Worm (Caenorhabditis elegans) whole organism, L1 larva: ENCODE measurements around the gene srgp-1.

ENCODE experiments used
- C04F5.9 ChIP-seq: sonication (generic microtip); optimal IDR thresholded peaks from 2 replicates; lab custom pipeline; 2016; ENCODE audit warnings: missing genetic modification characterization, missing compliant biosample characterization
- F16B12.6 ChIP-seq: fragments of 150-350 bp; optimal IDR thresholded peaks from 2 replicates; lab custom pipeline; 2014; ENCODE audit warnings: missing biosample characterization, missing genetic modification characterization
- Y116A8C.19 ChIP-seq: sonication (generic microtip); optimal IDR thresholded peaks from 2 replicates; lab custom pipeline; 2016; ENCODE audit warnings: missing compliant biosample characterization, missing genetic modification characterization, borderline replicate concordance
- aha-1 ChIP-seq: fragments of 150-350 bp; optimal IDR thresholded peaks from 2 replicates; lab custom pipeline; 2014; ENCODE audit warnings: missing biosample characterization, missing genetic modification characterization
- alr-1 ChIP-seq: fragments of 200-800 bp; sonication (Bioruptor generic); optimal IDR thresholded peaks from 2 replicates; lab custom pipeline; 2018; ENCODE audit warnings: borderline replicate concordance, mild to moderate bottlenecking, missing genetic modification characterization, missing compliant biosample characterization
- aly-2 ChIP-seq: fragments of 150-350 bp; optimal IDR thresholded peaks from 2 replicates; lab custom pipeline; 2014; ENCODE audit warnings: missing biosample characterization, missing genetic modification characterization
- blmp-1 ChIP-seq: fragments of 150-350 bp; optimal IDR thresholded peaks from 2 replicates; lab custom pipeline; 2014; ENCODE audit warnings: missing biosample characterization, missing genetic modification characterization
- ceh-63 ChIP-seq: fragments of 200-800 bp; sonication (Bioruptor generic); optimal IDR thresholded peaks from 2 replicates; lab custom pipeline; 2018; ENCODE audit warnings: mild to moderate bottlenecking, missing genetic modification characterization, missing compliant biosample characterization
- ceh-8 ChIP-seq: fragments of 200-800 bp; sonication (Bioruptor generic); optimal IDR thresholded peaks from 2 replicates; lab custom pipeline; 2018; ENCODE audit warnings: mild to moderate bottlenecking, missing genetic modification characterization, moderate library complexity, missing compliant biosample characterization
- ceh-82 ChIP-seq, 3 experiments: fragments of 150-350 bp in 1 of 3; sonication (generic microtip) in 2 of 3; optimal IDR thresholded peaks; 2 replicates each; lab custom pipeline; 2014 to 2017; ENCODE audit warnings: missing biosample characterization in 3 of 3, missing genetic modification characterization in 3 of 3
- dpl-1 ChIP-seq, 3 experiments: fragments of 150-350 bp in 2 of 3; sonication (generic microtip) in 1 of 3; optimal IDR thresholded peaks; 2 replicates each; lab custom pipeline; 2014 to 2017; ENCODE audit warnings: missing biosample characterization in 3 of 3, missing genetic modification characterization in 3 of 3, missing genetic modification reagents in 3 of 3
- efl-1 ChIP-seq, 4 experiments: fragments of 150-350 bp; optimal IDR thresholded peaks in 3 of 4; peaks in 1 of 4; 1 replicate in 1 of 4; 2 replicates in 3 of 4; lab custom pipeline; 2014; ENCODE audit warnings: missing biosample characterization in 2 of 4, missing genetic modification characterization in 2 of 4, missing genetic modification reagents in 2 of 4
- efl-3 ChIP-seq: fragments of 200-800 bp; sonication (Bioruptor generic); optimal IDR thresholded peaks from 2 replicates; lab custom pipeline; 2018; ENCODE audit warnings: mild to moderate bottlenecking, missing genetic modification characterization, missing compliant biosample characterization
- elt-3 ChIP-seq, 6 experiments: fragments of 150-350 bp in 1 of 6; sonication (generic microtip); optimal IDR thresholded peaks; 2 replicates each; lab custom pipeline; 2017 to 2018; ENCODE audit warnings: missing biosample characterization in 6 of 6, missing genetic modification characterization in 6 of 6, inconsistent platforms in 1 of 6
- ets-5 ChIP-seq: fragments of 200-800 bp; sonication (Bioruptor generic); IDR thresholded peaks from 2 replicates; pipeline ENCODE4 v1.3.6; 2022; ENCODE audit warnings: missing genetic modification characterization, missing compliant biosample characterization
- fkh-4 ChIP-seq: sonication (generic microtip); optimal IDR thresholded peaks from 2 replicates; lab custom pipeline; 2016; ENCODE audit warnings: missing compliant biosample characterization, missing genetic modification characterization, borderline replicate concordance
- fkh-8 ChIP-seq: sonication (generic microtip); optimal IDR thresholded peaks from 2 replicates; lab custom pipeline; 2016; ENCODE audit warnings: mild to moderate bottlenecking, missing genetic modification characterization, missing compliant biosample characterization
- fos-1 ChIP-seq: fragments of 150-350 bp; optimal IDR thresholded peaks from 2 replicates; lab custom pipeline; 2014; ENCODE audit warnings: missing biosample characterization, missing genetic modification characterization
- grh-1 ChIP-seq: fragments of 200-800 bp; sonication (Bioruptor generic); IDR thresholded peaks from 2 replicates; pipeline ENCODE4 v1.3.6; 2022; ENCODE audit warnings: missing genetic modification reagents, missing genetic modification characterization, missing compliant biosample characterization
- hlh-17 ChIP-seq: fragments of 200-800 bp; sonication (Bioruptor generic); optimal IDR thresholded peaks from 2 replicates; lab custom pipeline; 2018; ENCODE audit warnings: missing genetic modification characterization, mild to moderate bottlenecking, missing compliant biosample characterization, moderate library complexity, borderline replicate concordance
- hlh-4 ChIP-seq: sonication (generic microtip); optimal IDR thresholded peaks from 2 replicates; lab custom pipeline; 2016; ENCODE audit warnings: mild to moderate bottlenecking, missing genetic modification characterization, missing compliant biosample characterization
- irx-1 ChIP-seq: sonication (generic microtip); optimal IDR thresholded peaks from 2 replicates; lab custom pipeline; 2016; ENCODE audit warnings: missing genetic modification characterization, missing compliant biosample characterization
- isw-1 ChIP-seq: fragments of 200-800 bp; sonication (Bioruptor generic); IDR thresholded peaks from 2 replicates; pipeline ENCODE4 v1.3.6; 2022; ENCODE audit warnings: missing genetic modification characterization, missing compliant biosample characterization
- jun-1 ChIP-seq: fragments of 150-350 bp; optimal IDR thresholded peaks from 2 replicates; lab custom pipeline; 2014; ENCODE audit warnings: missing biosample characterization, missing genetic modification reagents, missing genetic modification characterization
- lin-13 ChIP-seq: fragments of 150-350 bp; optimal IDR thresholded peaks from 2 replicates; lab custom pipeline; 2014; ENCODE audit warnings: missing biosample characterization, missing genetic modification reagents, missing genetic modification characterization
- lin-14 ChIP-seq: fragments of 200-800 bp; sonication (Bioruptor generic); optimal IDR thresholded peaks from 2 replicates; lab custom pipeline; 2018; ENCODE audit warnings: mild to moderate bottlenecking, missing genetic modification characterization, moderate library complexity, missing compliant biosample characterization
- lin-35 ChIP-seq, 2 experiments: fragments of 150-350 bp; optimal IDR thresholded peaks; 2 replicates each; lab custom pipeline; 2014; ENCODE audit warnings: missing biosample characterization in 2 of 2, missing genetic modification characterization in 2 of 2, missing genetic modification reagents in 2 of 2
- lsy-2 ChIP-seq, 2 experiments: fragments of 150-350 bp; optimal IDR thresholded peaks; 2 replicates each; lab custom pipeline; 2014; ENCODE audit warnings: missing biosample characterization in 2 of 2, missing genetic modification characterization in 2 of 2
- mep-1 ChIP-seq: fragments of 150-350 bp; optimal IDR thresholded peaks from 2 replicates; lab custom pipeline; 2014; ENCODE audit warnings: missing biosample characterization, missing genetic modification characterization
- nhr-11 ChIP-seq: fragments of 150-350 bp; optimal IDR thresholded peaks from 2 replicates; lab custom pipeline; 2014; ENCODE audit warnings: missing biosample characterization, missing genetic modification characterization
- nhr-47 ChIP-seq: sonication (generic microtip); optimal IDR thresholded peaks from 2 replicates; lab custom pipeline; 2016; ENCODE audit warnings: mild to moderate bottlenecking, missing genetic modification characterization, moderate library complexity, missing compliant biosample characterization
- nhr-71 ChIP-seq: sonication (generic microtip); optimal IDR thresholded peaks from 2 replicates; lab custom pipeline; 2016; ENCODE audit warnings: mild to moderate bottlenecking, missing genetic modification characterization, moderate library complexity, missing compliant biosample characterization
- nhr-77 ChIP-seq: fragments of 150-350 bp; optimal IDR thresholded peaks from 2 replicates; lab custom pipeline; 2014; ENCODE audit warnings: missing biosample characterization, missing genetic modification characterization
- nhr-85 ChIP-seq: sonication (generic microtip); peaks from one replicate; lab custom pipeline; 2016; ENCODE audit warnings: missing genetic modification characterization, inconsistent platforms, missing compliant biosample characterization
- nhr-90 ChIP-seq: sonication (generic microtip); optimal IDR thresholded peaks from 2 replicates; lab custom pipeline; 2016; ENCODE audit warnings: mild to moderate bottlenecking, missing genetic modification characterization, missing compliant biosample characterization; ENCODE audit not compliant: poor library complexity
- pax-3 ChIP-seq: fragments of 200-800 bp; sonication (Bioruptor generic); optimal IDR thresholded peaks from 2 replicates; lab custom pipeline; 2018; ENCODE audit warnings: mild to moderate bottlenecking, missing genetic modification characterization, moderate library complexity, missing compliant biosample characterization
- pqm-1 ChIP-seq: sonication (generic microtip); optimal IDR thresholded peaks from 3 replicates; lab custom pipeline; 2017; ENCODE audit warnings: missing biosample characterization, missing genetic modification characterization
- rnt-1 ChIP-seq: sonication (generic microtip); optimal IDR thresholded peaks from 2 replicates; lab custom pipeline; 2016; ENCODE audit warnings: mild to moderate bottlenecking, missing genetic modification characterization, moderate library complexity, missing compliant biosample characterization
- skn-1 ChIP-seq: fragments of 150-350 bp; optimal IDR thresholded peaks from 2 replicates; lab custom pipeline; 2014; ENCODE audit warnings: missing biosample characterization, missing genetic modification characterization
- sox-4 ChIP-seq: sonication (generic microtip); optimal IDR thresholded peaks from 2 replicates; lab custom pipeline; 2016; ENCODE audit warnings: missing genetic modification characterization, missing compliant biosample characterization
- swsn-7 ChIP-seq: sonication (generic microtip); optimal IDR thresholded peaks from 2 replicates; lab custom pipeline; 2016; ENCODE audit warnings: missing genetic modification characterization, missing compliant biosample characterization
- tbx-2 ChIP-seq: sonication (generic microtip); optimal IDR thresholded peaks from 2 replicates; lab custom pipeline; 2016; ENCODE audit warnings: missing genetic modification characterization, missing compliant biosample characterization
- tlp-1 ChIP-seq: fragments of 150-350 bp; optimal IDR thresholded peaks from 2 replicates; lab custom pipeline; 2014; ENCODE audit warnings: missing biosample characterization, missing genetic modification characterization
- unc-130 ChIP-seq: fragments of 150-350 bp; optimal IDR thresholded peaks from 2 replicates; lab custom pipeline; 2017; ENCODE audit warnings: missing biosample characterization, missing genetic modification characterization, inconsistent platforms
- unc-30 ChIP-seq: sonication (generic microtip); optimal IDR thresholded peaks from 2 replicates; lab custom pipeline; 2017; ENCODE audit warnings: missing biosample characterization, missing genetic modification characterization
- unc-62 ChIP-seq: fragments of 150-350 bp; optimal IDR thresholded peaks from 2 replicates; lab custom pipeline; 2014; ENCODE audit warnings: missing biosample characterization, missing genetic modification reagents, missing genetic modification characterization
- unc-98 ChIP-seq: fragments of 200-800 bp; sonication (Bioruptor generic); IDR thresholded peaks from 2 replicates; pipeline ENCODE4 v1.3.6; 2022; ENCODE audit warnings: missing genetic modification characterization, missing compliant biosample characterization
- vab-15 ChIP-seq: sonication (generic microtip); optimal IDR thresholded peaks from 2 replicates; lab custom pipeline; 2017; ENCODE audit warnings: missing genotype, mild to moderate bottlenecking, missing genetic modification characterization, missing compliant biosample characterization
- zip-4 ChIP-seq: fragments of 200-800 bp; sonication (Bioruptor generic); optimal IDR thresholded peaks from 2 replicates; lab custom pipeline; 2018; ENCODE audit warnings: mild to moderate bottlenecking, missing genetic modification characterization, moderate library complexity, missing compliant biosample characterization
- ztf-4 ChIP-seq: fragments of 150-350 bp; optimal IDR thresholded peaks from 2 replicates; lab custom pipeline; 2014; ENCODE audit warnings: missing biosample characterization, missing genetic modification characterization

Gene srgp-1

ce11 chrIV:11593415-11594190 is 23.3 kb downstream of the srgp-1 start, which contains the start of gene F40F11.3:
TSS of gene F40F11.3 (minus strand) at chrIV:11594003.
- peak; percentile 1 for TF ChIP-seq unc-62 (GFP tag; lab: Kevin White, UChicago)
- peak; percentile 61 for TF ChIP-seq C04F5.9 (tag; lab: Kevin White, UChicago)
- TF ChIP-seq ztf-4 (tag; lab: Kevin White, UChicago), result peak; percentile 96
- peak; percentile 87 for TF ChIP-seq rnt-1
- peak; percentile 87 for TF ChIP-seq nhr-47 (tag; lab: Kevin White, UChicago)
- peak; percentile 46 for TF ChIP-seq grh-1 (GFP tag; lab: Robert Waterston, UW)
- TF ChIP-seq unc-98, result no peak
- TF ChIP-seq sox-4 (tag; lab: Kevin White, UChicago), result peak; percentile 66
- peak; percentile 90 for TF ChIP-seq jun-1
- peak; percentile 84 to 90 for TF ChIP-seq lsy-2 (tag; optimal IDR thresholded peaks at IDR 0.05; lab: Kevin White, UChicago)
- TF ChIP-seq tlp-1, result no peak
- TF ChIP-seq swsn-7 (tag; lab: Kevin White, UChicago), result peak; percentile 91
- peak; percentile 89 for TF ChIP-seq unc-130
- peak; percentile 86 for TF ChIP-seq fkh-8 (tag; lab: Kevin White, UChicago)
- TF ChIP-seq aly-2 (tag; lab: Kevin White, UChicago), result peak; percentile 56
- no peak for TF ChIP-seq unc-30
- TF ChIP-seq blmp-1 (tag; lab: Kevin White, UChicago), result peak; percentile 62
- TF ChIP-seq lin-14 (GFP tag; lab: Kevin White, UChicago), result peak; percentile 97
- TF ChIP-seq nhr-77 (tag; lab: Kevin White, UChicago), result peak; percentile 78
- TF ChIP-seq isw-1 (GFP tag; lab: Robert Waterston, UW), result peak; percentile 77
- no peak for TF ChIP-seq F16B12.6 (tag; lab: Kevin White, UChicago)
- TF ChIP-seq Y116A8C.19, result no peak
- TF ChIP-seq nhr-71 (tag; lab: Kevin White, UChicago), result peak; percentile 92
- peak; percentile 86 for TF ChIP-seq mep-1 (tag; lab: Kevin White, UChicago)
- peak; percentile 86 for TF ChIP-seq fos-1
- TF ChIP-seq pqm-1 (tag; lab: Kevin White, UChicago), result peak; percentile 33
- peak; percentile 78 for TF ChIP-seq nhr-90 (tag; lab: Kevin White, UChicago)
- peak; percentile 51 to 60 (median 57) for TF ChIP-seq dpl-1 (GFP tag; optimal IDR thresholded peaks at IDR 0.05; lab: Kevin White, UChicago)
- TF ChIP-seq tbx-2 (tag; lab: Kevin White, UChicago), result peak; percentile 87
- no peak for TF ChIP-seq hlh-4 (tag; lab: Kevin White, UChicago)
- peak; percentile 65 to 91 (median 78) for TF ChIP-seq ceh-82 (tag; optimal IDR thresholded peaks at IDR 0.05; lab: Kevin White, UChicago)
- peak; percentile 85 for TF ChIP-seq vab-15
- peak; percentile 34 for TF ChIP-seq irx-1 (tag; lab: Kevin White, UChicago)
- TF ChIP-seq lin-35 (GFP tag; optimal IDR thresholded peaks at IDR 0.05; lab: Kevin White, UChicago), result peak; percentile 77 to 84
- TF ChIP-seq pax-3 (tag; lab: Kevin White, UChicago), result peak; percentile 73
- TF ChIP-seq lin-13, result peak; percentile 68
- TF ChIP-seq zip-4, result peak; percentile 33
- peak; percentile 94 for TF ChIP-seq nhr-85
- no peak for TF ChIP-seq ceh-63
- TF ChIP-seq efl-1 (optimal IDR thresholded peaks at IDR 0.05; lab: Kevin White, UChicago), result peak; percentile 83 to 93
- TF ChIP-seq efl-1 (GFP tag; optimal IDR thresholded peaks at IDR 0.05 in 1 of 2; lab: Kevin White, UChicago), result peak; percentile 45 to 97
- no peak for TF ChIP-seq alr-1 (tag; lab: Kevin White, UChicago)
- no peak for TF ChIP-seq hlh-17
- TF ChIP-seq efl-3, result no peak
- TF ChIP-seq elt-3 (tag; optimal IDR thresholded peaks at IDR 0.05; lab: Kevin White, UChicago), result peak in 3 of 6 experiments; percentile 44 to 81 (median 79)
- peak; percentile 50 for TF ChIP-seq nhr-11
- peak; percentile 67 for TF ChIP-seq skn-1
- TF ChIP-seq ets-5 (GFP tag; lab: Robert Waterston, UW), result no peak
- peak; percentile 80 for TF ChIP-seq ceh-8 (GFP tag; lab: Kevin White, UChicago)
- TF ChIP-seq aha-1 (tag; lab: Kevin White, UChicago), result no peak
- peak; percentile 50 for TF ChIP-seq fkh-4 (tag; lab: Kevin White, UChicago)
